Worm (Caenorhabditis elegans) whole organism, late embryonic: ENCODE results near the gene ensh-1.

Experiments
- C08G9.2 ChIP-seq: sonication (generic microtip); optimal IDR thresholded peaks from 2 replicates; lab custom pipeline; 2016; ENCODE audit warnings: mild to moderate bottlenecking, missing genetic modification characterization, moderate library complexity, missing compliant biosample characterization
- C38D4.7 ChIP-seq: fragments of 200-800 bp; sonication (Bioruptor generic); optimal IDR thresholded peaks from 2 replicates; lab custom pipeline; 2018; ENCODE audit warnings: mild to moderate bottlenecking, missing genetic modification characterization, moderate library complexity, missing compliant biosample characterization
- F13H6.1 ChIP-seq: sonication (generic microtip); optimal IDR thresholded peaks from 2 replicates; lab custom pipeline; 2016; ENCODE audit warnings: missing genetic modification characterization, missing compliant biosample characterization
- ahr-1 ChIP-seq: sonication (generic microtip); optimal IDR thresholded peaks from 2 replicates; lab custom pipeline; 2016; ENCODE audit warnings: missing genetic modification characterization, missing compliant biosample characterization
- ceh-14 ChIP-seq: sonication (generic microtip); optimal IDR thresholded peaks from 2 replicates; lab custom pipeline; 2016; ENCODE audit warnings: missing genotype, missing genetic modification characterization, missing compliant biosample characterization
- ceh-18 ChIP-seq: sonication (generic microtip); optimal IDR thresholded peaks from 2 replicates; lab custom pipeline; 2016; ENCODE audit warnings: missing genetic modification characterization, missing compliant biosample characterization
- ceh-2 ChIP-seq: sonication (generic microtip); optimal IDR thresholded peaks from 2 replicates; lab custom pipeline; 2016; ENCODE audit warnings: missing genotype, missing genetic modification characterization, missing compliant biosample characterization
- ceh-22 ChIP-seq: sonication (generic microtip); optimal IDR thresholded peaks from 2 replicates; lab custom pipeline; 2017; ENCODE audit warnings: missing biosample characterization, missing genetic modification characterization
- ceh-24 ChIP-seq: sonication (generic microtip); optimal IDR thresholded peaks from 2 replicates; lab custom pipeline; 2016; ENCODE audit warnings: mild to moderate bottlenecking, missing genetic modification characterization, missing compliant biosample characterization
- ceh-34 ChIP-seq: sonication (generic microtip); optimal IDR thresholded peaks from 2 replicates; lab custom pipeline; 2016; ENCODE audit warnings: mild to moderate bottlenecking, missing genetic modification characterization, missing compliant biosample characterization
- ceh-45 ChIP-seq: fragments of 200-800 bp; sonication (Bioruptor generic); IDR thresholded peaks from 2 replicates; pipeline ENCODE4 v1.3.6; 2022; ENCODE audit warnings: missing genetic modification reagents, missing genetic modification characterization, missing compliant biosample characterization
- ceh-6 ChIP-seq: fragments of 200-800 bp; sonication (Bioruptor generic); optimal IDR thresholded peaks from 2 replicates; lab custom pipeline; 2018; ENCODE audit warnings: mild to moderate bottlenecking, missing genetic modification characterization, missing compliant biosample characterization
- che-1 ChIP-seq: sonication (generic microtip); optimal IDR thresholded peaks from 2 replicates; lab custom pipeline; 2016; ENCODE audit warnings: mild to moderate bottlenecking, missing genetic modification characterization, missing compliant biosample characterization
- dve-1 ChIP-seq: sonication (generic microtip); optimal IDR thresholded peaks from 2 replicates; lab custom pipeline; 2017; ENCODE audit warnings: antibody characterized with exemption, mild to moderate bottlenecking, missing genetic modification characterization, missing compliant biosample characterization
- elt-4 ChIP-seq: sonication (generic microtip); optimal IDR thresholded peaks from 2 replicates; lab custom pipeline; 2016; ENCODE audit warnings: missing genetic modification characterization, missing compliant biosample characterization
- ets-4 ChIP-seq: sonication (generic microtip); optimal IDR thresholded peaks from 2 replicates; lab custom pipeline; 2016; ENCODE audit warnings: missing genetic modification characterization, missing compliant biosample characterization
- eyg-1 ChIP-seq: sonication (generic microtip); optimal IDR thresholded peaks from 2 replicates; lab custom pipeline; 2016; ENCODE audit warnings: missing genotype, missing genetic modification characterization, missing compliant biosample characterization
- fkh-10 ChIP-seq: fragments of 150-350 bp; optimal IDR thresholded peaks from 2 replicates; lab custom pipeline; 2014; ENCODE audit warnings: missing biosample characterization, missing genetic modification reagents, missing genetic modification characterization
- fkh-6 ChIP-seq: sonication (generic microtip); optimal IDR thresholded peaks from 2 replicates; lab custom pipeline; 2016; ENCODE audit warnings: missing genetic modification characterization, missing compliant biosample characterization
- hlh-13 ChIP-seq: fragments of 200-800 bp; sonication (Bioruptor generic); optimal IDR thresholded peaks from 2 replicates; lab custom pipeline; 2018; ENCODE audit warnings: mild to moderate bottlenecking, missing genetic modification characterization, missing compliant biosample characterization
- hlh-6 ChIP-seq: sonication (generic microtip); optimal IDR thresholded peaks from 2 replicates; lab custom pipeline; 2016; ENCODE audit warnings: missing genotype, missing genetic modification characterization, missing compliant biosample characterization
- lim-6 ChIP-seq: sonication (generic microtip); optimal IDR thresholded peaks from 2 replicates; lab custom pipeline; 2016; ENCODE audit warnings: missing genetic modification characterization, missing compliant biosample characterization
- lin-11 ChIP-seq: fragments of 200-800 bp; sonication (Bioruptor generic); optimal IDR thresholded peaks from 2 replicates; lab custom pipeline; 2018; ENCODE audit warnings: mild to moderate bottlenecking, missing genetic modification characterization, missing compliant biosample characterization
- madf-2 ChIP-seq: sonication (generic microtip); optimal IDR thresholded peaks from 2 replicates; lab custom pipeline; 2017; ENCODE audit warnings: missing genetic modification characterization, missing compliant biosample characterization
- nhr-11 ChIP-seq: fragments of 150-350 bp; optimal IDR thresholded peaks from 2 replicates; lab custom pipeline; 2014; ENCODE audit warnings: missing biosample characterization, missing genetic modification characterization
- npax-4 ChIP-seq: sonication (generic microtip); optimal IDR thresholded peaks from 2 replicates; lab custom pipeline; 2016; ENCODE audit warnings: missing genetic modification characterization, missing compliant biosample characterization
- pag-3 ChIP-seq: sonication (generic microtip); optimal IDR thresholded peaks from 2 replicates; lab custom pipeline; 2016; ENCODE audit warnings: missing compliant biosample characterization, missing genetic modification characterization, borderline replicate concordance
- pat-9 ChIP-seq: fragments of 200-800 bp; sonication (Bioruptor generic); optimal IDR thresholded peaks from 2 replicates; lab custom pipeline; 2018; ENCODE audit warnings: mild to moderate bottlenecking, missing genetic modification characterization, moderate library complexity, missing compliant biosample characterization
- pax-1 ChIP-seq: fragments of 150-350 bp; optimal IDR thresholded peaks from 2 replicates; lab custom pipeline; 2014; ENCODE audit warnings: missing biosample characterization, missing genetic modification characterization
- pha-2 ChIP-seq: sonication (generic microtip); optimal IDR thresholded peaks from 2 replicates; lab custom pipeline; 2017; ENCODE audit warnings: mild to moderate bottlenecking, missing genetic modification characterization, missing compliant biosample characterization
- pha-4 ChIP-seq: fragments of 150-350 bp; optimal IDR thresholded peaks from 2 replicates; lab custom pipeline; 2018; ENCODE audit warnings: missing biosample characterization, missing genetic modification reagents, missing genetic modification characterization
- pros-1 ChIP-seq: fragments of 150-350 bp; optimal IDR thresholded peaks from 2 replicates; lab custom pipeline; 2014; ENCODE audit warnings: missing biosample characterization, missing genetic modification reagents, missing genetic modification characterization
- sox-4 ChIP-seq: sonication (generic microtip); optimal IDR thresholded peaks from 2 replicates; lab custom pipeline; 2017; ENCODE audit warnings: mild to moderate bottlenecking, missing genetic modification characterization, inconsistent platforms, missing compliant biosample characterization
- syd-9 ChIP-seq: sonication (generic microtip); optimal IDR thresholded peaks from 2 replicates; lab custom pipeline; 2016; ENCODE audit warnings: mild to moderate bottlenecking, missing genetic modification characterization, moderate library complexity, missing compliant biosample characterization
- tbx-2 ChIP-seq: sonication (generic microtip); optimal IDR thresholded peaks from 2 replicates; lab custom pipeline; 2016; ENCODE audit warnings: missing genetic modification characterization, missing compliant biosample characterization
- ttx-3 ChIP-seq: sonication (generic microtip); optimal IDR thresholded peaks from 2 replicates; lab custom pipeline; 2016; ENCODE audit warnings: missing genetic modification reagents, missing genetic modification characterization, missing compliant biosample characterization
- unc-42 ChIP-seq: sonication (generic microtip); optimal IDR thresholded peaks from 2 replicates; lab custom pipeline; 2016; ENCODE audit warnings: missing genotype, missing genetic modification characterization, missing compliant biosample characterization
- unc-55 ChIP-seq: sonication (generic microtip); optimal IDR thresholded peaks from 2 replicates; lab custom pipeline; 2017; ENCODE audit warnings: missing biosample characterization, missing genetic modification reagents, missing genetic modification characterization
- unc-86 ChIP-seq: sonication (generic microtip); optimal IDR thresholded peaks from 2 replicates; lab custom pipeline; 2016; ENCODE audit warnings: missing genetic modification characterization, missing compliant biosample characterization
- ztf-16 ChIP-seq: sonication (generic microtip); optimal IDR thresholded peaks from 2 replicates; lab custom pipeline; 2017; ENCODE audit warnings: missing genetic modification characterization, missing compliant biosample characterization

The ensh-1 gene

ce11 chrX:8877162-8877561 lies 28.0 kb upstream of the ensh-1 start:
- TF ChIP-seq tbx-2 (tag; lab: Kevin White, UChicago), result no peak
- no peak for TF ChIP-seq ztf-16 (tag; lab: Kevin White, UChicago)
- TF ChIP-seq ceh-22 (tag; lab: Kevin White, UChicago), result no peak
- no peak for TF ChIP-seq lim-6 (tag; lab: Kevin White, UChicago)
- no peak for TF ChIP-seq F13H6.1
- no peak for TF ChIP-seq nhr-11 (tag; lab: Kevin White, UChicago)
- TF ChIP-seq madf-2 (tag; lab: Kevin White, UChicago), result no peak
- no peak for TF ChIP-seq unc-42 (tag; lab: Kevin White, UChicago)
- TF ChIP-seq pat-9 (tag; lab: Kevin White, UChicago), result no peak
- no peak for TF ChIP-seq ttx-3 (tag; lab: Kevin White, UChicago)
- TF ChIP-seq C08G9.2 (tag; lab: Kevin White, UChicago), result no peak
- no peak for TF ChIP-seq hlh-13 (GFP tag; lab: Kevin White, UChicago)
- TF ChIP-seq ceh-24 (tag; lab: Kevin White, UChicago), result no peak
- no peak for TF ChIP-seq ahr-1 (tag; lab: Kevin White, UChicago)
- no peak for TF ChIP-seq sox-4 (tag; lab: Kevin White, UChicago)
- TF ChIP-seq eyg-1 (tag; lab: Kevin White, UChicago), result no peak
- no peak for TF ChIP-seq ceh-6
- no peak for TF ChIP-seq ceh-14 (tag; lab: Kevin White, UChicago)
- TF ChIP-seq pros-1, result no peak
- TF ChIP-seq, all 69 proteins: peak for 0

ce11 chrX:8878709-8879108 lies 26.5 kb upstream of the ensh-1 start:
- TF ChIP-seq unc-55 (GFP tag; lab: Kevin White, UChicago) (no peak), fkh-6 (no peak), lin-11 (tag; lab: Kevin White, UChicago) (no peak), hlh-6 (no peak), pha-4 (tag; lab: Kevin White, UChicago) (no peak), pros-1 (no peak), pax-1 (tag; lab: Kevin White, UChicago) (no peak), eyg-1 (tag; lab: Kevin White, UChicago) (no peak), ceh-45 (GFP tag; lab: Robert Waterston, UW) (no peak), syd-9 (no peak), F13H6.1 (no peak), ahr-1 (tag; lab: Kevin White, UChicago) (no peak), unc-86 (no peak), hlh-13 (GFP tag; lab: Kevin White, UChicago) (no peak), C08G9.2 (tag; lab: Kevin White, UChicago) (no peak)

ce11 chrX:8879349-8879748 lies 25.8 kb upstream of the ensh-1 start, which contains the start of gene C06E2.2:
TSS of gene C06E2.2 (plus strand) at chrX:8879649.
- TF ChIP-seq elt-4 (tag; lab: Kevin White, UChicago) (no peak), hlh-13 (GFP tag; lab: Kevin White, UChicago) (no peak), dve-1 (tag; lab: Kevin White, UChicago) (no peak), ceh-22 (tag; lab: Kevin White, UChicago) (no peak), C38D4.7 (no peak), ceh-18 (no peak), pros-1 (no peak), ets-4 (tag; lab: Kevin White, UChicago) (no peak), pha-2 (tag; lab: Kevin White, UChicago) (no peak), hlh-6 (no peak), nhr-11 (tag; lab: Kevin White, UChicago) (no peak), ceh-2 (tag; lab: Kevin White, UChicago) (no peak), npax-4 (tag; lab: Kevin White, UChicago) (no peak), che-1 (tag; lab: Kevin White, UChicago) (no peak), fkh-10 (GFP tag; lab: Kevin White, UChicago) (no peak), pag-3 (tag; lab: Kevin White, UChicago) (no peak), ceh-34 (no peak)
